Worm (Caenorhabditis elegans) whole organism, L1 larva: ENCODE measurements around the gene Y48A6B.7.

Experiments used
- C04F5.9 ChIP-seq: sonication (generic microtip); optimal IDR thresholded peaks from 2 replicates; lab custom pipeline; 2016; ENCODE audit warnings: missing genetic modification characterization, missing compliant biosample characterization
- C16A3.4 ChIP-seq: fragments of 150-350 bp; optimal IDR thresholded peaks from 2 replicates; lab custom pipeline; 2014; ENCODE audit warnings: missing biosample characterization, missing genetic modification characterization
- F16B12.6 ChIP-seq: fragments of 150-350 bp; optimal IDR thresholded peaks from 2 replicates; lab custom pipeline; 2014; ENCODE audit warnings: missing biosample characterization, missing genetic modification characterization
- aha-1 ChIP-seq: fragments of 150-350 bp; optimal IDR thresholded peaks from 2 replicates; lab custom pipeline; 2014; ENCODE audit warnings: missing biosample characterization, missing genetic modification characterization
- aly-2 ChIP-seq: fragments of 150-350 bp; optimal IDR thresholded peaks from 2 replicates; lab custom pipeline; 2014; ENCODE audit warnings: missing biosample characterization, missing genetic modification characterization
- ama-1 ChIP-seq: fragments of 150-350 bp; optimal IDR thresholded peaks from 2 replicates; lab custom pipeline; 2014
- ceh-63 ChIP-seq: fragments of 200-800 bp; sonication (Bioruptor generic); optimal IDR thresholded peaks from 2 replicates; lab custom pipeline; 2018; ENCODE audit warnings: mild to moderate bottlenecking, missing genetic modification characterization, missing compliant biosample characterization
- ceh-8 ChIP-seq: fragments of 200-800 bp; sonication (Bioruptor generic); optimal IDR thresholded peaks from 2 replicates; lab custom pipeline; 2018; ENCODE audit warnings: mild to moderate bottlenecking, missing genetic modification characterization, moderate library complexity, missing compliant biosample characterization
- ces-1 ChIP-seq: fragments of 150-350 bp; optimal IDR thresholded peaks from 2 replicates; lab custom pipeline; 2014; ENCODE audit warnings: missing biosample characterization, missing genetic modification reagents, missing genetic modification characterization
- dsc-1 ChIP-seq: sonication (generic microtip); optimal IDR thresholded peaks from 2 replicates; lab custom pipeline; 2016; ENCODE audit warnings: mild to moderate bottlenecking, missing genetic modification characterization, missing compliant biosample characterization
- efl-3 ChIP-seq: fragments of 200-800 bp; sonication (Bioruptor generic); optimal IDR thresholded peaks from 2 replicates; lab custom pipeline; 2018; ENCODE audit warnings: mild to moderate bottlenecking, missing genetic modification characterization, missing compliant biosample characterization
- egl-13 ChIP-seq: sonication (generic microtip); optimal IDR thresholded peaks from 2 replicates; lab custom pipeline; 2016; ENCODE audit warnings: missing genotype, missing genetic modification reagents, missing genetic modification characterization, missing compliant biosample characterization
- egl-27 ChIP-seq, 2 experiments: fragments of 150-350 bp in 1 of 2; sonication (generic microtip); optimal IDR thresholded peaks; 3 replicates each; lab custom pipeline; 2017 to 2018; ENCODE audit warnings: missing biosample characterization in 2 of 2, missing genetic modification characterization in 2 of 2, missing genetic modification reagents in 2 of 2
- elt-2 ChIP-seq: sonication (generic microtip); optimal IDR thresholded peaks from 2 replicates; lab custom pipeline; 2016; ENCODE audit warnings: missing genetic modification characterization, mild to moderate bottlenecking, inconsistent platforms, missing compliant biosample characterization, missing genetic modification reagents
- fkh-10 ChIP-seq: sonication (generic microtip); optimal IDR thresholded peaks from 2 replicates; lab custom pipeline; 2017; ENCODE audit warnings: missing biosample characterization, missing genetic modification reagents, missing genetic modification characterization
- fos-1 ChIP-seq: fragments of 150-350 bp; optimal IDR thresholded peaks from 2 replicates; lab custom pipeline; 2014; ENCODE audit warnings: missing biosample characterization, missing genetic modification characterization
- grh-1 ChIP-seq: fragments of 200-800 bp; sonication (Bioruptor generic); IDR thresholded peaks from 2 replicates; pipeline ENCODE4 v1.3.6; 2022; ENCODE audit warnings: missing genetic modification reagents, missing genetic modification characterization, missing compliant biosample characterization
- hlh-17 ChIP-seq: fragments of 200-800 bp; sonication (Bioruptor generic); optimal IDR thresholded peaks from 2 replicates; lab custom pipeline; 2018; ENCODE audit warnings: missing genetic modification characterization, mild to moderate bottlenecking, missing compliant biosample characterization, moderate library complexity, borderline replicate concordance
- hlh-4 ChIP-seq: sonication (generic microtip); optimal IDR thresholded peaks from 2 replicates; lab custom pipeline; 2016; ENCODE audit warnings: mild to moderate bottlenecking, missing genetic modification characterization, missing compliant biosample characterization
- irx-1 ChIP-seq: sonication (generic microtip); optimal IDR thresholded peaks from 2 replicates; lab custom pipeline; 2016; ENCODE audit warnings: missing genetic modification characterization, missing compliant biosample characterization
- lin-39 ChIP-seq: fragments of 150-350 bp; optimal IDR thresholded peaks from 2 replicates; lab custom pipeline; 2014; ENCODE audit warnings: missing biosample characterization, missing genetic modification reagents, missing genetic modification characterization
- lsy-2 ChIP-seq, 2 experiments: fragments of 150-350 bp; optimal IDR thresholded peaks; 2 replicates each; lab custom pipeline; 2014; ENCODE audit warnings: missing biosample characterization in 2 of 2, missing genetic modification characterization in 2 of 2
- mab-9 ChIP-seq: fragments of 200-800 bp; sonication (Bioruptor generic); IDR thresholded peaks from 2 replicates; pipeline ENCODE4 v1.3.6; 2022; ENCODE audit warnings: missing genetic modification reagents, missing genetic modification characterization, missing compliant biosample characterization
- mep-1 ChIP-seq: fragments of 150-350 bp; optimal IDR thresholded peaks from 2 replicates; lab custom pipeline; 2014; ENCODE audit warnings: missing biosample characterization, missing genetic modification characterization
- nhr-19 ChIP-seq: fragments of 200-800 bp; sonication (Bioruptor generic); conservative IDR thresholded peaks from 2 replicates; pipeline ENCODE4 v1.3.6; 2022; ENCODE audit warnings: missing genetic modification characterization, missing compliant biosample characterization
- nhr-20 ChIP-seq: sonication (generic microtip); optimal IDR thresholded peaks from 2 replicates; lab custom pipeline; 2016; ENCODE audit warnings: mild to moderate bottlenecking, missing genetic modification characterization, missing compliant biosample characterization
- nhr-237 ChIP-seq: fragments of 150-350 bp; optimal IDR thresholded peaks from 2 replicates; lab custom pipeline; 2014; ENCODE audit warnings: missing biosample characterization, missing genetic modification characterization
- nhr-47 ChIP-seq: sonication (generic microtip); optimal IDR thresholded peaks from 2 replicates; lab custom pipeline; 2016; ENCODE audit warnings: mild to moderate bottlenecking, missing genetic modification characterization, moderate library complexity, missing compliant biosample characterization
- nhr-71 ChIP-seq: sonication (generic microtip); optimal IDR thresholded peaks from 2 replicates; lab custom pipeline; 2016; ENCODE audit warnings: mild to moderate bottlenecking, missing genetic modification characterization, moderate library complexity, missing compliant biosample characterization
- nhr-76 ChIP-seq: sonication (generic microtip); optimal IDR thresholded peaks from 2 replicates; lab custom pipeline; 2017; ENCODE audit warnings: missing biosample characterization, missing genetic modification characterization
- nhr-77 ChIP-seq: fragments of 150-350 bp; optimal IDR thresholded peaks from 2 replicates; lab custom pipeline; 2014; ENCODE audit warnings: missing biosample characterization, missing genetic modification characterization
- nhr-84 ChIP-seq: sonication (generic microtip); optimal IDR thresholded peaks from 2 replicates; lab custom pipeline; 2017; ENCODE audit warnings: missing biosample characterization, missing genetic modification characterization
- nhr-85 ChIP-seq: sonication (generic microtip); peaks from one replicate; lab custom pipeline; 2016; ENCODE audit warnings: missing genetic modification characterization, inconsistent platforms, missing compliant biosample characterization
- pqm-1 ChIP-seq: sonication (generic microtip); optimal IDR thresholded peaks from 3 replicates; lab custom pipeline; 2017; ENCODE audit warnings: missing biosample characterization, missing genetic modification characterization
- snpc-4 ChIP-seq: fragments of 150-350 bp; optimal IDR thresholded peaks from 2 replicates; lab custom pipeline; 2014; ENCODE audit warnings: missing biosample characterization, missing genetic modification characterization
- snu-23 ChIP-seq: sonication (generic microtip); optimal IDR thresholded peaks from 2 replicates; lab custom pipeline; 2016; ENCODE audit warnings: missing genetic modification characterization, missing compliant biosample characterization
- sox-4 ChIP-seq: sonication (generic microtip); optimal IDR thresholded peaks from 2 replicates; lab custom pipeline; 2016; ENCODE audit warnings: missing genetic modification characterization, missing compliant biosample characterization
- sup-37 ChIP-seq: fragments of 200-800 bp; sonication (Bioruptor generic); optimal IDR thresholded peaks from 2 replicates; lab custom pipeline; 2018; ENCODE audit warnings: mild to moderate bottlenecking, missing genetic modification characterization, missing compliant biosample characterization
- swsn-7 ChIP-seq: sonication (generic microtip); optimal IDR thresholded peaks from 2 replicates; lab custom pipeline; 2016; ENCODE audit warnings: missing genetic modification characterization, missing compliant biosample characterization
- tlp-1 ChIP-seq: fragments of 150-350 bp; optimal IDR thresholded peaks from 2 replicates; lab custom pipeline; 2014; ENCODE audit warnings: missing biosample characterization, missing genetic modification characterization
- unc-30 ChIP-seq: sonication (generic microtip); optimal IDR thresholded peaks from 2 replicates; lab custom pipeline; 2017; ENCODE audit warnings: missing biosample characterization, missing genetic modification characterization
- unc-62 ChIP-seq: fragments of 150-350 bp; optimal IDR thresholded peaks from 2 replicates; lab custom pipeline; 2014; ENCODE audit warnings: missing biosample characterization, missing genetic modification reagents, missing genetic modification characterization
- unc-86 ChIP-seq: sonication (generic microtip); optimal IDR thresholded peaks from 2 replicates; lab custom pipeline; 2016; ENCODE audit warnings: missing genetic modification characterization, missing compliant biosample characterization
- unc-98 ChIP-seq: fragments of 200-800 bp; sonication (Bioruptor generic); IDR thresholded peaks from 2 replicates; pipeline ENCODE4 v1.3.6; 2022; ENCODE audit warnings: missing genetic modification characterization, missing compliant biosample characterization
- xbp-1 ChIP-seq: sonication (generic microtip); optimal IDR thresholded peaks from 2 replicates; lab custom pipeline; 2016; ENCODE audit warnings: missing genetic modification characterization, missing compliant biosample characterization
- zag-1 ChIP-seq: fragments of 150-350 bp; optimal IDR thresholded peaks from 2 replicates; lab custom pipeline; 2014; ENCODE audit warnings: missing biosample characterization, missing genetic modification characterization
- zip-4 ChIP-seq: fragments of 200-800 bp; sonication (Bioruptor generic); optimal IDR thresholded peaks from 2 replicates; lab custom pipeline; 2018; ENCODE audit warnings: mild to moderate bottlenecking, missing genetic modification characterization, moderate library complexity, missing compliant biosample characterization
- ztf-11 ChIP-seq, 2 experiments: sonication (generic microtip); optimal IDR thresholded peaks; 2 replicates each; lab custom pipeline; 2016 to 2017; ENCODE audit warnings: missing genetic modification characterization in 2 of 2, missing biosample characterization in 1 of 2, missing compliant biosample characterization in 1 of 2
- ztf-4 ChIP-seq: fragments of 150-350 bp; optimal IDR thresholded peaks from 2 replicates; lab custom pipeline; 2014; ENCODE audit warnings: missing biosample characterization, missing genetic modification characterization

The Y48A6B.7 gene

ce11 chrIII:11039250-11039649 is 12.9 kb upstream of the Y48A6B.7 start (continued):
- TF ChIP-seq fos-1 (tag; lab: Kevin White, UChicago) (no peak), unc-86 (tag; lab: Kevin White, UChicago) (no peak), nhr-84 (no peak), ama-1 (lab: Kevin White, UChicago) (no peak), nhr-19 (GFP tag; lab: Robert Waterston, UW) (no peak), nhr-20 (tag; lab: Kevin White, UChicago) (no peak), ztf-11 (tag; optimal IDR thresholded peaks at IDR 0.05; lab: Kevin White, UChicago) (no peak), unc-62 (no peak), unc-30 (tag; lab: Kevin White, UChicago) (no peak), C04F5.9 (no peak), irx-1 (no peak), nhr-237 (no peak), egl-13 (no peak), fkh-10 (GFP tag; lab: Kevin White, UChicago) (no peak), nhr-76 (tag; lab: Kevin White, UChicago) (no peak), nhr-47 (tag; lab: Kevin White, UChicago) (no peak), F16B12.6 (tag; lab: Kevin White, UChicago) (peak; percentile 49), sox-4 (tag; lab: Kevin White, UChicago) (no peak), nhr-77 (tag; lab: Kevin White, UChicago) (no peak), efl-3 (GFP tag; lab: Kevin White, UChicago) (no peak), egl-27 (tag; optimal IDR thresholded peaks at IDR 0.05; lab: Kevin White, UChicago) (no peak), unc-98 (GFP tag; lab: Robert Waterston, UW) (no peak), aha-1 (tag; lab: Kevin White, UChicago) (no peak), pqm-1 (tag; lab: Kevin White, UChicago) (no peak), hlh-17 (no peak), nhr-71 (tag; lab: Kevin White, UChicago) (no peak), dsc-1 (tag; lab: Kevin White, UChicago) (no peak), ces-1 (GFP tag; lab: Kevin White, UChicago) (no peak), xbp-1 (tag; lab: Kevin White, UChicago) (no peak), ceh-63 (GFP tag; lab: Kevin White, UChicago) (no peak), swsn-7 (tag; lab: Kevin White, UChicago) (no peak), snu-23 (GFP tag; lab: Kevin White, UChicago) (peak; percentile 45), ztf-4 (tag; lab: Kevin White, UChicago) (no peak), sup-37 (GFP tag; lab: Kevin White, UChicago) (no peak), mab-9 (GFP tag; lab: Robert Waterston, UW) (no peak), nhr-85 (tag; lab: Kevin White, UChicago) (no peak), snpc-4 (tag; lab: Kevin White, UChicago) (no peak), mep-1 (tag; lab: Kevin White, UChicago) (peak; percentile 54), C16A3.4 (tag; lab: Kevin White, UChicago) (peak; percentile 38), tlp-1 (tag; lab: Kevin White, UChicago) (no peak), lin-39 (tag; lab: Kevin White, UChicago) (no peak), hlh-4 (tag; lab: Kevin White, UChicago) (no peak)

ce11 chrIII:11036640-11037039 is 10.3 kb upstream of the Y48A6B.7 start, which contains the start of gene spat-2:
Gene spat-2, plus strand, starts transcription at chrIII:11036940.
- TF ChIP-seq ceh-8 (GFP tag; lab: Kevin White, UChicago) = no peak
- no peak for TF ChIP-seq zip-4
- TF ChIP-seq lsy-2 (tag; optimal IDR thresholded peaks at IDR 0.05; lab: Kevin White, UChicago) = no peak
- TF ChIP-seq hlh-17 = no peak
- TF ChIP-seq grh-1 (GFP tag; lab: Robert Waterston, UW) = no peak
- TF ChIP-seq nhr-19 (GFP tag; lab: Robert Waterston, UW) = no peak
- TF ChIP-seq elt-2 = no peak
- no peak for TF ChIP-seq nhr-237
- TF ChIP-seq zag-1 = no peak
- no peak for TF ChIP-seq nhr-20 (tag; lab: Kevin White, UChicago)
- no peak for TF ChIP-seq mab-9 (GFP tag; lab: Robert Waterston, UW)
- no peak for TF ChIP-seq sox-4 (tag; lab: Kevin White, UChicago)
- no peak for TF ChIP-seq nhr-71 (tag; lab: Kevin White, UChicago)
- no peak for TF ChIP-seq ztf-4 (tag; lab: Kevin White, UChicago)
- no peak for TF ChIP-seq aly-2 (tag; lab: Kevin White, UChicago)
- TF ChIP-seq, all 84 proteins: peak for 0
